Fruit fly (Drosophila melanogaster) whole organism, embryonic: Measurements from ENCODE around the gene sun.

Experiments
- B-H2 ChIP-seq: fragments of 200-800 bp; sonication (Bioruptor generic); optimal IDR thresholded peaks from 2 replicates; lab custom pipeline; 2018; ENCODE audit warnings: missing biosample characterization, mild to moderate bottlenecking, missing genetic modification characterization
- Bgb ChIP-seq: fragments of 200-800 bp; sonication (Bioruptor generic); IDR thresholded peaks from 2 replicates; pipeline ENCODE4 v1.3.6; 2022; ENCODE audit warnings: missing biosample characterization, missing genetic modification characterization; ENCODE audit not compliant: partially characterized antibody
- Bteb2 ChIP-seq: fragments of 200-800 bp; sonication (Bioruptor generic); optimal IDR thresholded peaks from 2 replicates; lab custom pipeline; 2016; ENCODE audit warnings: missing biosample characterization, missing genetic modification characterization
- CG10267 ChIP-seq: fragments of 200-800 bp; sonication (Bioruptor generic); optimal IDR thresholded peaks from 2 replicates; lab custom pipeline; 2018; ENCODE audit warnings: missing biosample characterization, mild to moderate bottlenecking, missing genetic modification characterization, moderate library complexity
- CG10654 ChIP-seq: fragments of 200-800 bp; sonication (Bioruptor generic); optimal IDR thresholded peaks from 2 replicates; lab custom pipeline; 2016; ENCODE audit warnings: missing biosample characterization, missing genetic modification characterization
- CG11398 ChIP-seq: fragments of 200-800 bp; sonication (Bioruptor generic); optimal IDR thresholded peaks from 2 replicates; lab custom pipeline; 2016; ENCODE audit warnings: missing biosample characterization, missing genetic modification characterization
- CG11560 ChIP-seq: fragments of 200-800 bp; sonication (Bioruptor generic); IDR thresholded peaks from 3 replicates; pipeline ENCODE4 v1.3.6; 2022; ENCODE audit warnings: missing biosample characterization, missing genetic modification characterization
- CG11695 ChIP-seq: fragments of 200-800 bp; sonication (Bioruptor generic); IDR thresholded peaks from 3 replicates; pipeline ENCODE4 v1.3.6; 2022; ENCODE audit warnings: missing biosample characterization, missing genetic modification characterization
- CG12219 ChIP-seq: fragments of 200-800 bp; sonication (Bioruptor generic); optimal IDR thresholded peaks from 3 replicates; lab custom pipeline; 2018; ENCODE audit warnings: missing biosample characterization, mild to moderate bottlenecking, missing genetic modification characterization
- CG12236 ChIP-seq: fragments of 200-800 bp; sonication (Bioruptor generic); optimal IDR thresholded peaks from 2 replicates; lab custom pipeline; 2016; ENCODE audit warnings: missing biosample characterization, missing genetic modification characterization
- CG12744 ChIP-seq: fragments of 200-800 bp; sonication (Bioruptor generic); optimal IDR thresholded peaks from 2 replicates; lab custom pipeline; 2016; ENCODE audit warnings: missing biosample characterization, missing genetic modification characterization
- CG15696 ChIP-seq: fragments of 200-800 bp; sonication (Bioruptor generic); optimal IDR thresholded peaks from 2 replicates; lab custom pipeline; 2019; ENCODE audit warnings: missing biosample characterization, mild to moderate bottlenecking, missing genetic modification characterization, moderate library complexity
- CG32532 ChIP-seq: fragments of 200-800 bp; sonication (Bioruptor generic); IDR thresholded peaks from 2 replicates; pipeline ENCODE4 v1.3.6; 2022; ENCODE audit warnings: missing biosample characterization, missing genetic modification characterization
- CG6683 ChIP-seq: fragments of 200-800 bp; sonication (Bioruptor generic); optimal IDR thresholded peaks from 2 replicates; lab custom pipeline; 2017; ENCODE audit warnings: missing biosample characterization, mild to moderate bottlenecking, missing genetic modification characterization, missing genetic modification reagents
- CG7786 ChIP-seq: fragments of 200-800 bp; sonication (Bioruptor generic); optimal IDR thresholded peaks from 2 replicates; lab custom pipeline; 2016; ENCODE audit warnings: missing biosample characterization, missing genetic modification characterization
- CG7987 ChIP-seq: fragments of 200-800 bp; sonication (Bioruptor generic); optimal IDR thresholded peaks from 2 replicates; lab custom pipeline; 2018; ENCODE audit warnings: missing biosample characterization, mild to moderate bottlenecking, missing genetic modification characterization, moderate library complexity
- CG9609 ChIP-seq: fragments of 200-800 bp; sonication (Bioruptor generic); optimal IDR thresholded peaks from 3 replicates; lab custom pipeline; 2016; ENCODE audit warnings: missing biosample characterization, missing genetic modification characterization
- Chrac-16 ChIP-seq: fragments of 200-800 bp; sonication (Bioruptor generic); optimal IDR thresholded peaks from 3 replicates; lab custom pipeline; 2016; ENCODE audit warnings: missing biosample characterization, missing genetic modification characterization
- H15 ChIP-seq: fragments of 200-800 bp; sonication (Bioruptor generic); IDR thresholded peaks from 3 replicates; pipeline ENCODE4 v1.3.6; 2022; ENCODE audit warnings: missing biosample characterization, missing genetic modification characterization
- HLHmδ ChIP-seq: fragments of 200-800 bp; sonication (Bioruptor generic); optimal IDR thresholded peaks from 2 replicates; lab custom pipeline; 2018; ENCODE audit warnings: missing biosample characterization, mild to moderate bottlenecking, missing genetic modification characterization, moderate library complexity
- Hand ChIP-seq: fragments of 200-800 bp; sonication (Bioruptor generic); optimal IDR thresholded peaks from 2 replicates; lab custom pipeline; 2017; ENCODE audit warnings: mild to moderate bottlenecking, missing biosample characterization, missing genetic modification reagents, missing genetic modification characterization
- Mad ChIP-seq: fragments of 200-800 bp; sonication (Bioruptor generic); optimal IDR thresholded peaks from 2 replicates; lab custom pipeline; 2016; ENCODE audit warnings: missing biosample characterization, missing genetic modification characterization
- NK7.1 ChIP-seq: fragments of 200-800 bp; sonication (Bioruptor generic); optimal IDR thresholded peaks from 3 replicates; lab custom pipeline; 2016; ENCODE audit warnings: missing biosample characterization, missing genetic modification characterization
- Nf-YA ChIP-seq: fragments of 200-800 bp; sonication (Bioruptor generic); IDR thresholded peaks from 2 replicates; pipeline ENCODE4 v1.3.6; 2022; ENCODE audit warnings: missing biosample characterization, missing genetic modification characterization
- Stat92E ChIP-seq, 3 experiments: fragments of >200 bp in 2 of 3; fragments of 200-800 bp in 1 of 3; sonication (Bioruptor generic) in 1 of 3; optimal IDR thresholded peaks; 2 replicates each; lab custom pipeline; 2017 to 2019; ENCODE audit warnings: missing biosample characterization in 3 of 3, missing genetic modification characterization in 3 of 3, mild to moderate bottlenecking in 1 of 3, moderate library complexity in 1 of 3
- Usf ChIP-seq: fragments of 200-800 bp; sonication (Bioruptor generic); optimal IDR thresholded peaks from 2 replicates; lab custom pipeline; 2017; ENCODE audit warnings: missing genotype, missing biosample characterization, missing genetic modification characterization
- amos ChIP-seq: fragments of 200-800 bp; sonication (Bioruptor generic); IDR thresholded peaks from 2 replicates; pipeline ENCODE4 v1.3.6; 2022; ENCODE audit warnings: missing biosample characterization, missing genetic modification characterization; ENCODE audit not compliant: partially characterized antibody
- az2 ChIP-seq: fragments of 200-800 bp; sonication (Bioruptor generic); optimal IDR thresholded peaks from 3 replicates; lab custom pipeline; 2016; ENCODE audit warnings: missing biosample characterization, missing genetic modification characterization
- bigmax ChIP-seq: fragments of 200-800 bp; sonication (Bioruptor generic); optimal IDR thresholded peaks from 2 replicates; lab custom pipeline; 2018; ENCODE audit warnings: missing biosample characterization, mild to moderate bottlenecking, missing genetic modification characterization
- bsh ChIP-seq, 2 experiments: fragments of 200-800 bp; sonication (Bioruptor generic); optimal IDR thresholded peaks; 2 replicates each; lab custom pipeline; 2017 to 2018; ENCODE audit warnings: mild to moderate bottlenecking in 2 of 2, missing biosample characterization in 2 of 2, missing genetic modification characterization in 2 of 2, moderate library complexity in 1 of 2
- caup ChIP-seq: fragments of 200-800 bp; sonication (Bioruptor generic); optimal IDR thresholded peaks from 3 replicates; lab custom pipeline; 2017; ENCODE audit warnings: missing biosample characterization, mild to moderate bottlenecking, missing genetic modification characterization, moderate library complexity; ENCODE audit not compliant: severe bottlenecking
- dimm ChIP-seq: fragments of 200-800 bp; sonication (Bioruptor generic); IDR thresholded peaks from 2 replicates; pipeline ENCODE4 v1.3.6; 2022; ENCODE audit warnings: missing biosample characterization, missing genetic modification characterization
- fd64A ChIP-seq: fragments of 200-800 bp; sonication (Bioruptor generic); optimal IDR thresholded peaks from 3 replicates; lab custom pipeline; 2018; ENCODE audit warnings: missing biosample characterization, mild to moderate bottlenecking, missing genetic modification characterization
- gce ChIP-seq: fragments of 200-800 bp; sonication (Bioruptor generic); IDR thresholded peaks from 3 replicates; pipeline ENCODE4 v1.3.6; 2022; ENCODE audit warnings: missing biosample characterization, missing genetic modification characterization
- gem ChIP-seq: fragments of 200-800 bp; sonication (Bioruptor generic); optimal IDR thresholded peaks from 2 replicates; lab custom pipeline; 2019; ENCODE audit warnings: missing biosample characterization, mild to moderate bottlenecking, missing genetic modification characterization, moderate library complexity
- grau ChIP-seq: fragments of 200-800 bp; optimal IDR thresholded peaks from 3 replicates; lab custom pipeline; 2019; ENCODE audit warnings: missing biosample characterization, mild to moderate bottlenecking, missing genetic modification characterization, moderate library complexity
- insv ChIP-seq, 2 experiments: fragments of 200-800 bp; sonication (Bioruptor generic); optimal IDR thresholded peaks; 3 replicates each; lab custom pipeline; 2016 to 2018; ENCODE audit warnings: missing biosample characterization in 2 of 2, missing genetic modification characterization in 2 of 2
- kah ChIP-seq: fragments of 200-800 bp; sonication (Bioruptor generic); optimal IDR thresholded peaks from 2 replicates; lab custom pipeline; 2018; ENCODE audit warnings: missing biosample characterization, mild to moderate bottlenecking, missing genetic modification characterization
- luna ChIP-seq: fragments of 200-800 bp; sonication (Bioruptor generic); optimal IDR thresholded peaks from 2 replicates; lab custom pipeline; 2016; ENCODE audit warnings: missing biosample characterization, missing genetic modification characterization
- odd ChIP-seq: fragments of 200-800 bp; sonication (Bioruptor generic); optimal IDR thresholded peaks from 2 replicates; lab custom pipeline; 2017; ENCODE audit warnings: missing biosample characterization, mild to moderate bottlenecking, missing genetic modification characterization
- otp ChIP-seq: fragments of 200-800 bp; sonication (Bioruptor generic); IDR thresholded peaks from 3 replicates; pipeline ENCODE4, ENCODE4 v1.3.6; 2022; ENCODE audit warnings: missing biosample characterization, missing genetic modification characterization
- repo ChIP-seq: fragments of 200-800 bp; sonication (Bioruptor generic); optimal IDR thresholded peaks from 2 replicates; lab custom pipeline; 2016; ENCODE audit warnings: missing biosample characterization, missing genetic modification characterization
- ssp ChIP-seq: fragments of 200-800 bp; sonication (Bioruptor generic); IDR thresholded peaks from 2 replicates; pipeline ENCODE4 v1.3.6; 2022; ENCODE audit warnings: missing biosample characterization, missing genetic modification characterization
- stc ChIP-seq: fragments of 200-800 bp; sonication (Bioruptor generic); IDR thresholded peaks from 2 replicates; pipeline ENCODE4 v1.3.6; 2022; ENCODE audit warnings: missing biosample characterization, missing genetic modification characterization
- tin ChIP-seq: fragments of 200-800 bp; sonication (Bioruptor generic); optimal IDR thresholded peaks from 3 replicates; lab custom pipeline; 2016; ENCODE audit warnings: missing biosample characterization, missing genetic modification characterization
- trem ChIP-seq: fragments of 200-800 bp; optimal IDR thresholded peaks from 3 replicates; lab custom pipeline; 2019; ENCODE audit warnings: missing biosample characterization, mild to moderate bottlenecking, missing genetic modification characterization, moderate library complexity
- trh ChIP-seq: fragments of 200-800 bp; sonication (Bioruptor generic); optimal IDR thresholded peaks from 2 replicates; lab custom pipeline; 2016; ENCODE audit warnings: missing biosample characterization, missing genetic modification characterization
- unpg ChIP-seq: fragments of 200-800 bp; sonication (Bioruptor generic); optimal IDR thresholded peaks from 3 replicates; lab custom pipeline; 2018; ENCODE audit warnings: missing biosample characterization, mild to moderate bottlenecking, missing genetic modification characterization, moderate library complexity

Gene sun

DNA sequence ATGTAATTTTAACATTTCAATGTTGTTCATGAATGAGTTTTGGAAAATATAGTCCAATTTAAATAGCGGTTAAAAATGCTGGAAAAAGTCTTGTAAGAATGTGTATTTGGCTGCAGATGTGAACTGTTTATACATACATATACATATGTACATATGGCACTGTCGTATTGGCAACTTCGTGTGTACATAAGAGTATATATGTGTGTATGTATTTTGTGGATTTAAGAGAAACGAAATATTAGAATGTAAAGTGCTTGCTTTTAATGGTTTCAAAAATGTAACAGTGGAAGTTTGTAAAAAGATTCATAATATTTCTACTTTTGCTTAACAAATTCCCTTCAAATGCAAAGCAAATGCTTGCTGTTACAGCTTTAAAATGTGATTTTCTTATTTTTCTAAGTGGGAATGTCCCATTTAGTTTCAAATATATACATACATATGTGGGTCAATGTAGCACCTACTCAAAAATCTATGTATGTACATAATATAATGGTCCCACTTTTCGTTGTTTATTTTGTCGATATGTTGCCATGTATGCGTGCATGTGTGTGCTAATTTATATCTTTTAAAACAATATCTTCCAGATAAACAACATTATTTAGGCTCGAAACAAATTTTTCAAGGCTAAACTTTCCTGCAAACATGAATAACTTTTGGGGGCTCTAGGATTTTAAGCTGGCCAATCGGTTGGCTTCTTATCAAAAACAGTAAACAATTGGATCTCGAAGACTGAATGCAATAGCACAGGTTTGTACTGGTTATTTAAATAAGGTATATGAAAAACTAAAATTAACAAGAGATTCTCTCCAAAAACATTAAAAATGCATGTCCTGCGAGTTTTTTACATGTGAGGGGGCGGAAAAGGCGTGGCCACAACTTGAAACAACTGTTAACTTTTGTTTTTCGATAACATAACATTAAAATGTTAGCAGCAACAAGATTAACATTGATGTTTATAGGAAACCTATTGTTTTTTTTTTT, 22.0 kb upstream of the sun start (continued):
- TF ChIP-seq Bgb (GFP tag; lab: Robert Waterston, UW) = no peak
- TF ChIP-seq Usf (GFP tag; lab: Kevin White, UChicago) = no peak
- TF ChIP-seq CG7786 = peak; percentile 13
- TF ChIP-seq Nf-YA = peak; percentile 44; the same call in 1 of the 2 replicates
- TF ChIP-seq CG11398 (GFP tag; lab: Kevin White, UChicago) = peak; percentile 31
- no peak for TF ChIP-seq CG9609
- no peak for TF ChIP-seq gem (tag; lab: Kevin White, UChicago)
- TF ChIP-seq luna (GFP tag; lab: Kevin White, UChicago) = peak; percentile 13
- TF ChIP-seq tin (GFP tag; lab: Kevin White, UChicago) = no peak
- TF ChIP-seq az2 (GFP tag; lab: Kevin White, UChicago) = no peak
- TF ChIP-seq unpg (GFP tag; lab: Kevin White, UChicago) = no peak
- peak; percentile 48 for TF ChIP-seq CG10654 (GFP tag; lab: Kevin White, UChicago)
- TF ChIP-seq CG12236 (GFP tag; lab: Kevin White, UChicago) = peak; percentile 55
- TF ChIP-seq NK7.1 (GFP tag; lab: Kevin White, UChicago) = peak; percentile 38
- TF ChIP-seq CG11560 (tag; lab: Robert Waterston, UW) = no peak
- TF ChIP-seq CG10267 (tag; lab: Kevin White, UChicago) = peak; percentile 15
- TF ChIP-seq Mad = peak; percentile 46
- peak; percentile 32 for TF ChIP-seq bigmax (GFP tag; lab: Kevin White, UChicago)
- no peak for TF ChIP-seq odd
- no peak for TF ChIP-seq trem (tag; lab: Kevin White, UChicago)
- TF ChIP-seq CG32532 (GFP tag; lab: Robert Waterston, UW) = peak; percentile 16; the same call in 1 of the 2 replicates
- peak; percentile 60 for TF ChIP-seq CG12744 (GFP tag; lab: Kevin White, UChicago)
- TF ChIP-seq bsh (GFP tag; optimal IDR thresholded peaks at IDR 0.05; lab: Kevin White, UChicago) = peak in 1 of 2 experiments; percentile 53
- no peak for TF ChIP-seq Chrac-16 (GFP tag; lab: Kevin White, UChicago)
- peak; percentile 25 for TF ChIP-seq trh (GFP tag; lab: Kevin White, UChicago)
- TF ChIP-seq fd64A (GFP tag; lab: Kevin White, UChicago) = peak; percentile 63
- TF ChIP-seq insv (GFP tag; optimal IDR thresholded peaks at IDR 0.05; lab: Kevin White, UChicago) = peak in 1 of 2 experiments; percentile 84
- peak; percentile 61; the same call in 1 of the 3 replicates for TF ChIP-seq CG11695
- TF ChIP-seq Bteb2 (GFP tag; lab: Kevin White, UChicago) = peak; percentile 75
- peak; percentile 51 for TF ChIP-seq repo (GFP tag; lab: Kevin White, UChicago)
- peak; percentile 74 for TF ChIP-seq CG6683 (GFP tag; lab: Kevin White, UChicago)
- peak; percentile 83 for TF ChIP-seq CG7987 (GFP tag; lab: Kevin White, UChicago)
- no peak for TF ChIP-seq grau
- TF ChIP-seq Stat92E (GFP tag; optimal IDR thresholded peaks at IDR 0.05; lab: Kevin White, UChicago) = no peak
- TF ChIP-seq CG12219 (GFP tag; lab: Kevin White, UChicago) = peak; percentile 68
- TF ChIP-seq kah (GFP tag; lab: Kevin White, UChicago) = peak; percentile 71
- TF ChIP-seq ssp (GFP tag; lab: Robert Waterston, UW) = peak; percentile 43
- no peak for TF ChIP-seq dimm (GFP tag; lab: Robert Waterston, UW)
- TF ChIP-seq stc (GFP tag; lab: Robert Waterston, UW) = no peak
- peak; percentile 25; the same call in 1 of the 3 replicates for TF ChIP-seq gce (GFP tag; lab: Robert Waterston, UW)
- TF ChIP-seq Hand (GFP tag; lab: Kevin White, UChicago) = peak; percentile 65
- TF ChIP-seq B-H2 (GFP tag; lab: Kevin White, UChicago) = peak; percentile 84
- 0 out of 3 replicates have a peak, but pooled peaks have one; percentile 51 for TF ChIP-seq otp (GFP tag; lab: Robert Waterston, UW)
- peak; percentile 90 for TF ChIP-seq caup (GFP tag; lab: Kevin White, UChicago)
- peak; percentile 66 for TF ChIP-seq CG15696 (tag; lab: Kevin White, UChicago)
- no peak for TF ChIP-seq H15 (GFP tag; lab: Robert Waterston, UW)
- TF ChIP-seq amos (GFP tag; lab: Robert Waterston, UW) = no peak
- TF ChIP-seq HLHmδ (GFP tag; lab: Kevin White, UChicago) = no peak
